Worm (Caenorhabditis elegans) whole organism, L3 larva: ENCODE data around the gene C05A2.4.

Experiments
- ZK546.5 ChIP-seq: sonication (generic microtip); optimal IDR thresholded peaks from 2 replicates; lab custom pipeline; 2017; ENCODE audit warnings: missing biosample characterization, missing genetic modification characterization
- aly-2 ChIP-seq: fragments of 150-350 bp; optimal IDR thresholded peaks from 2 replicates; lab custom pipeline; 2014; ENCODE audit warnings: missing biosample characterization, missing genetic modification characterization
- ceh-82 ChIP-seq: fragments of 150-350 bp; optimal IDR thresholded peaks from 2 replicates; lab custom pipeline; 2014; ENCODE audit warnings: missing biosample characterization, missing genetic modification characterization
- egl-5 ChIP-seq: fragments of 150-350 bp; optimal IDR thresholded peaks from 2 replicates; lab custom pipeline; 2017; ENCODE audit warnings: missing biosample characterization, missing genetic modification reagents, missing genetic modification characterization, inconsistent platforms
- lin-15B ChIP-seq: fragments of 150-350 bp; optimal IDR thresholded peaks from 2 replicates; lab custom pipeline; 2014; ENCODE audit warnings: missing biosample characterization, missing genetic modification characterization
- nhr-11 ChIP-seq: fragments of 150-350 bp; optimal IDR thresholded peaks from 2 replicates; lab custom pipeline; 2014; ENCODE audit warnings: missing biosample characterization, missing genetic modification characterization
- tbx-2 ChIP-seq: sonication (generic microtip); optimal IDR thresholded peaks from 2 replicates; lab custom pipeline; 2016; ENCODE audit warnings: mild to moderate bottlenecking, missing genetic modification characterization, missing compliant biosample characterization
- zag-1 ChIP-seq: fragments of 150-350 bp; optimal IDR thresholded peaks from 2 replicates; lab custom pipeline; 2014; ENCODE audit warnings: missing biosample characterization, missing genetic modification characterization
- ztf-11 ChIP-seq: fragments of 150-350 bp; optimal IDR thresholded peaks from 2 replicates; lab custom pipeline; 2014; ENCODE audit warnings: missing biosample characterization, missing genetic modification characterization
- ztf-4 ChIP-seq: fragments of 150-350 bp; optimal IDR thresholded peaks from 2 replicates; lab custom pipeline; 2014; ENCODE audit warnings: missing biosample characterization, missing genetic modification characterization

- no peak for TF ChIP-seq ZK546.5
- TF ChIP-seq egl-5: no peak
- TF ChIP-seq aly-2 (tag; lab: Kevin White, UChicago): no peak
- no peak for TF ChIP-seq ztf-11 (tag; lab: Kevin White, UChicago)
- no peak for TF ChIP-seq lin-15B (tag; lab: Kevin White, UChicago)
- no peak for TF ChIP-seq zag-1 (tag; lab: Kevin White, UChicago)
- no peak for TF ChIP-seq nhr-11
- TF ChIP-seq tbx-2: no peak
- TF ChIP-seq ztf-4 (tag; lab: Kevin White, UChicago): no peak
- no peak for TF ChIP-seq ceh-82 (tag; lab: Kevin White, UChicago)
Measured at ce11 chrV:10745034-10745433, 49.8 kb downstream of the C05A2.4 start, which contains the start of gene srj-21.
